Worm (Caenorhabditis elegans) whole organism, L2 larva: Measurements from ENCODE around the gene C04E6.7.
A peak's percentile ranks its signal among the peaks of the same experiment; 100 is the strongest.

ENCODE experiments used
- C34F6.9 ChIP-seq: fragments of 150-350 bp; optimal IDR thresholded peaks from 2 replicates; lab custom pipeline; 2014; ENCODE audit warnings: missing biosample characterization, missing genetic modification characterization
- R02D3.7 ChIP-seq: fragments of 150-350 bp; optimal IDR thresholded peaks from 2 replicates; lab custom pipeline; 2014; ENCODE audit warnings: missing biosample characterization, missing genetic modification characterization
- Y55F3AM.14 ChIP-seq: fragments of 200-800 bp; sonication (Bioruptor generic); optimal IDR thresholded peaks from 2 replicates; lab custom pipeline; 2018; ENCODE audit warnings: mild to moderate bottlenecking, missing genetic modification characterization, missing compliant biosample characterization
- alr-1 ChIP-seq: fragments of 150-350 bp; optimal IDR thresholded peaks from 2 replicates; lab custom pipeline; 2014; ENCODE audit warnings: missing biosample characterization, missing genetic modification characterization
- aly-2 ChIP-seq: fragments of 150-350 bp; optimal IDR thresholded peaks from 2 replicates; lab custom pipeline; 2014; ENCODE audit warnings: missing biosample characterization, missing genetic modification characterization
- ceh-16 ChIP-seq: fragments of 150-350 bp; optimal IDR thresholded peaks from 2 replicates; lab custom pipeline; 2014; ENCODE audit warnings: missing biosample characterization, missing genetic modification characterization
- crh-2 ChIP-seq: sonication (generic microtip); optimal IDR thresholded peaks from 2 replicates; lab custom pipeline; 2017; ENCODE audit warnings: missing biosample characterization, missing genetic modification characterization
- dmd-4 ChIP-seq: sonication (generic microtip); optimal IDR thresholded peaks from 2 replicates; lab custom pipeline; 2017; ENCODE audit warnings: missing biosample characterization, missing genetic modification characterization
- egl-27 ChIP-seq: sonication (generic microtip); optimal IDR thresholded peaks from 3 replicates; lab custom pipeline; 2017; ENCODE audit warnings: missing biosample characterization, missing genetic modification reagents, missing genetic modification characterization
- elt-3 ChIP-seq: sonication (generic microtip); optimal IDR thresholded peaks from 2 replicates; lab custom pipeline; 2017; ENCODE audit warnings: missing biosample characterization, missing genetic modification characterization
- fos-1 ChIP-seq: fragments of 150-350 bp; optimal IDR thresholded peaks from 2 replicates; lab custom pipeline; 2014; ENCODE audit warnings: missing biosample characterization, missing genetic modification characterization
- gmeb-1 ChIP-seq: fragments of 150-350 bp; optimal IDR thresholded peaks from 2 replicates; lab custom pipeline; 2014; ENCODE audit warnings: missing biosample characterization, missing genetic modification characterization
- lin-11 ChIP-seq: fragments of 150-350 bp; sonication (generic microtip); optimal IDR thresholded peaks from 2 replicates; lab custom pipeline; 2014; ENCODE audit warnings: missing biosample characterization, missing genetic modification characterization, inconsistent platforms, mixed read lengths
- lin-13 ChIP-seq: fragments of 150-350 bp; optimal IDR thresholded peaks from 2 replicates; lab custom pipeline; 2014; ENCODE audit warnings: missing biosample characterization, missing genetic modification reagents, missing genetic modification characterization
- lsy-2 ChIP-seq, 2 experiments: fragments of 150-350 bp in 1 of 2; sonication (generic microtip) in 1 of 2; optimal IDR thresholded peaks; 2 replicates each; lab custom pipeline; 2014 to 2017; ENCODE audit warnings: missing biosample characterization in 2 of 2, missing genetic modification characterization in 2 of 2
- mab-5 ChIP-seq: fragments of 150-350 bp; optimal IDR thresholded peaks from 2 replicates; lab custom pipeline; 2014; ENCODE audit warnings: missing biosample characterization, missing genetic modification characterization
- nhr-11 ChIP-seq: fragments of 150-350 bp; optimal IDR thresholded peaks from 2 replicates; lab custom pipeline; 2014; ENCODE audit warnings: missing biosample characterization, missing genetic modification characterization
- nhr-12 ChIP-seq: fragments of 150-350 bp; optimal IDR thresholded peaks from 2 replicates; lab custom pipeline; 2014; ENCODE audit warnings: missing biosample characterization, missing genetic modification characterization
- nhr-23 ChIP-seq: fragments of 150-350 bp; optimal IDR thresholded peaks from 2 replicates; lab custom pipeline; 2014; ENCODE audit warnings: missing biosample characterization, missing genetic modification reagents, missing genetic modification characterization
- nhr-77 ChIP-seq: fragments of 150-350 bp; optimal IDR thresholded peaks from 2 replicates; lab custom pipeline; 2014; ENCODE audit warnings: missing biosample characterization, missing genetic modification characterization
- sem-4 ChIP-seq: fragments of 150-350 bp; optimal IDR thresholded peaks from 2 replicates; lab custom pipeline; 2014; ENCODE audit warnings: missing biosample characterization, missing genetic modification reagents, missing genetic modification characterization
- sma-3 ChIP-seq: sonication (generic microtip); optimal IDR thresholded peaks from 2 replicates; lab custom pipeline; 2016; ENCODE audit warnings: missing genetic modification reagents, missing genetic modification characterization, missing compliant biosample characterization
- unc-39 ChIP-seq: fragments of 150-350 bp; optimal IDR thresholded peaks from 2 replicates; lab custom pipeline; 2014; ENCODE audit warnings: missing biosample characterization, missing genetic modification characterization
- unc-55 ChIP-seq: fragments of 150-350 bp; sonication (generic microtip); optimal IDR thresholded peaks from 3 replicates; lab custom pipeline; 2014; ENCODE audit warnings: missing biosample characterization, missing genetic modification reagents, missing genetic modification characterization
- unc-62 ChIP-seq: fragments of 150-350 bp; optimal IDR thresholded peaks from 2 replicates; lab custom pipeline; 2014; ENCODE audit warnings: missing biosample characterization, missing genetic modification reagents, missing genetic modification characterization
- ztf-1 ChIP-seq: fragments of 200-800 bp; sonication (Bioruptor generic); conservative IDR thresholded peaks from 2 replicates; pipeline ENCODE4 v1.3.6; 2022; ENCODE audit warnings: missing genetic modification characterization, missing compliant biosample characterization
- ztf-11 ChIP-seq: sonication (generic microtip); optimal IDR thresholded peaks from 2 replicates; lab custom pipeline; 2017; ENCODE audit warnings: missing biosample characterization, missing genetic modification characterization
- ztf-4 ChIP-seq: fragments of 150-350 bp; optimal IDR thresholded peaks from 2 replicates; lab custom pipeline; 2014; ENCODE audit warnings: missing biosample characterization, missing genetic modification characterization

The C04E6.7 gene

DNA sequence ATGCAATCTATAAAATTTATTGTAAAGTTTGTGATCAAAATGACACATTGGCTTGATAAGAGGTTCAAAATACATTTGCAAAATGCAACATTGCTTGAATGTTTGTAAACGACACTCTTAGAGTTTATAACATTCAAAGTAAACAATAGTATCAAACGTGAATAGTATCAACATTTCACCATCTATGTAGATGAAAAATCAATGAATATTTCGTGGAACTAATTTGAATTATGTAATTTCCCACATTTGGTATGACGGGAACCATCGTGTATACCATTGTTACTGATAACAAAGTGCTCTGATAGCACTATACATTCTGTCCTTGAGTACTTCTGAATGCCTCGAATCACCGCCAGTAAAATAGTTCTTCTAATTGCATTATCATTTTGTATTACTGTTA lies 37.5 kb downstream of the C04E6.7 start, which contains the start of gene galt-1:
TSS of gene galt-1 (plus strand) at position 318 of the 400 bp plus-strand sequence.
- TF ChIP-seq fos-1 (tag; lab: Kevin White, UChicago) (peak; percentile 50), gmeb-1 (tag; lab: Kevin White, UChicago) (peak; percentile 0), sem-4 (tag; lab: Kevin White, UChicago) (no peak), crh-2 (tag; lab: Kevin White, UChicago) (peak; percentile 17), nhr-12 (tag; lab: Kevin White, UChicago) (no peak), nhr-11 (tag; lab: Kevin White, UChicago) (no peak)

DNA sequence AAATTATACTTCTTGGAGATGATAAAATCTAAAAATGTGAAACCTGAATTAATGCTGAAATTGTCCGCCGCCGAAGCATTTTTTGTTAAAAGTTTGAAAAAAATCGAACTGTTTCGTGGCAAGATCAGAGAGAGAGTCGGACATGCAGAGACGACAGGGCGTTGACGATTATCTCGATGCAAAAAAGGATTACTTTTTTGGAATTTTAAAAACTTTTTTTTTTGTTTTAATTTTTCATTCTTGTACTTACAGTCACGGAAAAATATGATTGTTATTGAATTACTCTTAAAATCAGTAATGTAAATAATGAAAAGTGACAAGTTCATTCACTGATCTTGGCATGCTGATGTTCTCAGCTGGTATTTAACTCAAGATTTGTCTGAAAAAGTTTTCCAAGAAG lies 43.6 kb downstream of the C04E6.7 start, which contains the start of the genes M03F8.5 and M03F8.7:
TSS of gene M03F8.5 (minus strand) at position 101 of the 400 bp plus-strand sequence.
TSS of gene M03F8.7 (plus strand) at position 249 of the 400 bp plus-strand sequence.
- TF ChIP-seq sma-3 (GFP tag; lab: Kevin White, UChicago) (no peak), lin-11 (tag; lab: Kevin White, UChicago) (no peak), ceh-16 (tag; lab: Kevin White, UChicago) (no peak), elt-3 (tag; lab: Kevin White, UChicago) (no peak), nhr-77 (no peak), fos-1 (tag; lab: Kevin White, UChicago) (no peak), ztf-11 (tag; lab: Kevin White, UChicago) (no peak), Y55F3AM.14 (GFP tag; lab: Kevin White, UChicago) (no peak), unc-62 (no peak), unc-55 (GFP tag; lab: Kevin White, UChicago) (no peak)

DNA sequence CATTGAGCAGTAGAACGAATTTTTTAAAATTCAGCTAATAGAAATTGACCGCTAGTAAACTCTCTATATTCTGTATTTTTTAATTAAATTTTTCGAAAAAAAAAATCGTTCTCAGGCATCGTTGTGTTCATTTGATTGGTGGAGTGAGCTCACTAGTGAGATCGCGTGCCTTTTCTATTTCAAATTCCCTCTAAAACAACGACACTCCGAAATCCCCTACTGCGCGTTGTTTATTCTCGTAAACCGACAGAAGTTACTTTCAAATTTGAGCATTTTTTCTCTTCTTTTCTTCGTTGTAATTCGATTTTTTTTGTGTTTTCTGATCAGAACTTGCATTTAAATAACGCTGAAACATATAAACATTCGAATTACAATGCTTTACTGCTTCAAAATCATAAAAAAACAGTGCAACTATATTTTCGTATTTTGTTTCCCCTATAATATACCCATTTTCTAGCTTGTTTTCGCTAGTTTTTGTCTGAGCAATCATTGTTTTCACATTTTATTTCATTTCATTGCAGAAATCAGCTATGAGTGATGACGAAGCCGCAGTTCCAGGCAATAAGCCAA lies 46.5 kb downstream of the C04E6.7 start, which contains the start of gene syf-3:
TSS of gene syf-3 (plus strand) at position 520 of the 570 bp plus-strand sequence.
- TF ChIP-seq unc-55 (GFP tag; lab: Kevin White, UChicago), result peak; percentile 76
- TF ChIP-seq sem-4 (tag; lab: Kevin White, UChicago), result no peak
- no peak for TF ChIP-seq alr-1
- TF ChIP-seq C34F6.9 (tag; lab: Kevin White, UChicago), result peak; percentile 60
- no peak for TF ChIP-seq ztf-1 (GFP tag; lab: Robert Waterston, UW)
- no peak for TF ChIP-seq dmd-4 (tag; lab: Kevin White, UChicago)
- TF ChIP-seq mab-5 (tag; lab: Kevin White, UChicago), result no peak
- TF ChIP-seq nhr-23, result no peak
- no peak for TF ChIP-seq nhr-12 (tag; lab: Kevin White, UChicago)
- no peak for TF ChIP-seq unc-62
- no peak for TF ChIP-seq egl-27 (tag; lab: Kevin White, UChicago)
- peak; percentile 99 for TF ChIP-seq gmeb-1 (tag; lab: Kevin White, UChicago)
- TF ChIP-seq R02D3.7 (tag; lab: Kevin White, UChicago), result peak; percentile 63
- TF ChIP-seq unc-39 (tag; lab: Kevin White, UChicago), result no peak
- no peak for TF ChIP-seq aly-2 (tag; lab: Kevin White, UChicago)
- no peak for TF ChIP-seq lin-13 (GFP tag; lab: Kevin White, UChicago)
- TF ChIP-seq ztf-4 (tag; lab: Kevin White, UChicago), result no peak
- TF ChIP-seq sma-3 (GFP tag; lab: Kevin White, UChicago), result peak; percentile 24
- TF ChIP-seq crh-2 (tag; lab: Kevin White, UChicago), result peak; percentile 18
- peak; percentile 69 to 73 for TF ChIP-seq lsy-2 (tag; optimal IDR thresholded peaks at IDR 0.05; lab: Kevin White, UChicago)

DNA sequence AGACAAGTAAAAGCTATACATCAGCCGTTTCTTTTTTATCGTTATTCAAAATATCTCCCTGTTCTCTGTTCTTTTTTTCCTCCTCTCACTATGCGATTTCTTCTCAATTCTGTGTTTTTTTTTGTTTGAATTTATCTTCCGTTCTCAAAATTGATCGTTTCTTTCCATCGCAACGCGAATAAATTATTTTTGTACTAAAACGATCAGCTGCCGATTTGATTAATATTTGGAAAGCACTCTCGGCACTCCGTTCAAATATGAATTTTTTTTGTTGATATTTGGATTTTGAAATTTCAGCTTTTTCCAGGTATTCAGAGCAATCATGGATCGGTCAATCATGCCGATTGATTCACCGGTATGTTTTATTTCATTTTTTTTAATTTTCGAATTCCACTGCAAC lies 50.1 kb downstream of the C04E6.7 start, which contains the start of gene pst-1:
TSS of gene pst-1 (plus strand) at position 301 of the 400 bp plus-strand sequence.
- TF ChIP-seq alr-1 (no peak), nhr-77 (no peak)
